Fruit fly (Drosophila melanogaster) Kc167 (cell line): ENCODE measurements around the gene Marcal1.

ENCODE experiments used
- insv ChIP-seq: fragments of >200 bp; optimal IDR thresholded peaks from 3 replicates; lab custom pipeline; 2018; ENCODE audit warnings: missing external identifiers
- psq ChIP-seq: fragments of >200 bp; optimal IDR thresholded peaks from 2 replicates; lab custom pipeline; 2017; ENCODE audit warnings: missing external identifiers

DNA sequence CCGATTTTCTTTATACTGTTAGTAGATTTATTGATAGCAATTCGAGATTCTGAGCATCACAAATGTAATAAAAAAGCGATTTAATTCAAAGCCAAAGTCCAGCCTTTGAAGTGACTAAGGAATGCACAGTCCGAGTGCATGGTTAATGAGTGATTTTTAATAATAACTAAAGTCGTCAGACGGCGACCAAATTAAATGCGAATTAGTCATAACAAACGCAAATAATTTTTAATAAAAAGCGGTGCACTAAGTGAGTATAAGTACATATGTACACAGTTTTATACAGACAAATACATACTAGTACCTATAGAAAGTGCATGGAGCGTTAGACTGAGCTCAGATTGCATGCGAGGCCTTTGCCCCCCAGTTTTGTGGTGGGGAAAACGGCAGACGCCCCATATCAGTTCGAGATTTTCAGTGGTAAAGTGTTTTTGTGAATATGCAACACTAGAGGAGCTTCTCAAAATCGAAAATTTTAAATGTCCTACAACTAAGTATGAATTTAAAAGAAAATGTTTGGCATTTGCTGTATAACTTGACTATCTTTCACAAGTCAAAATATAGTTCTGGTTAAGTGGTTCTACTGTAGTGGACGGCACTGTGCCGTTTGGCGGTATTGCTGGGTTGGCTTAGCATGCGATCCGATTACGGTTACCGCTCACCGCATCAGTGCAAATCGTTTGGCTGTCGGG, 47.5 kb downstream of the Marcal1 start:
- TF ChIP-seq insv (lab: Kevin White, UChicago) (no peak), psq (no peak)
